In the genomic region with DNA sequence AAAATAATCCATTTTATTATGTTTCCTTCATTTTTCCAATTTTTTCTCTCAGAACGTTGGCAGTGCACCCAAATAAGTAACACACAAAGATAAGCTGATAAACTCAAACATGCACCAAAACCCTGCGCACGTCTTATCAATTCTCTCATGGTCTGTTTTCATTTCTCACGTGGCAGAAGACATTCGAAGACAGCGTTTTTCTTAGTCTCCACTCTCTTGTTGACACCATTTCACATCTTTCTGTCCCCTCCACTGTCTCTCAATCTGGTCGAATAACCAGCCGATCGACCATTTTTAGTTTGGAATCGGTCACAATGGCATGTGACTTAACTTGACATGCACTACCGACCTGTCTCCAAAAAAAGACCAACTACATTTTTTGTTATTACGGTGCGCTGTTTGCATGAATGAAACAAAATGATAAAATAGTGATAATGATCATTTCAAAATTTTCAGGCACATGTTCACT, we compare ENCODE assay signal across 5 worm cellular contexts.
TF ChIP-seq lines count a peak whose summit lies in the region.

A gene (plus strand): TSS at position 51 of the 469 bp plus-strand sequence.

TF ChIP-seq in whole organism, L1 larva, 84 proteins besides CTCF, POLR2A, EP300 and RAD21 (continued from another document and continues in another):
- no peak for TF ChIP-seq sox-4 (tag; optimal IDR thresholded peaks at IDR 0.05; lab: Kevin White, UChicago)
- no peak for TF ChIP-seq xbp-1 (tag; optimal IDR thresholded peaks at IDR 0.05; lab: Kevin White, UChicago)
- TF ChIP-seq lin-35 (GFP tag; optimal IDR thresholded peaks at IDR 0.05; lab: Kevin White, UChicago) = peak in 1 of 2 experiments; percentile 79
- peak; percentile 34 for TF ChIP-seq nhr-19 (GFP tag; conservative IDR thresholded peaks at IDR 0.05; lab: Robert Waterston, UW)
- no peak for TF ChIP-seq lin-13 (GFP tag; optimal IDR thresholded peaks at IDR 0.05; lab: Kevin White, UChicago)
- no peak for TF ChIP-seq pqm-1 (tag; optimal IDR thresholded peaks at IDR 0.05; lab: Kevin White, UChicago)
- peak in 4 of 6 experiments; percentile 15 to 87 (median 42) for TF ChIP-seq elt-3 (tag; optimal IDR thresholded peaks at IDR 0.05; lab: Kevin White, UChicago)
- no peak for TF ChIP-seq lir-3 (tag; optimal IDR thresholded peaks at IDR 0.05; lab: Kevin White, UChicago; ENCODE audit: poor library complexity)
- TF ChIP-seq F16B12.6 (tag; optimal IDR thresholded peaks at IDR 0.05; lab: Kevin White, UChicago) = no peak
- peak in 1 of 2 experiments; percentile 88 for TF ChIP-seq mdl-1 (tag; optimal IDR thresholded peaks at IDR 0.05; lab: Kevin White, UChicago)
- no peak for TF ChIP-seq fos-1 (tag; optimal IDR thresholded peaks at IDR 0.05; lab: Kevin White, UChicago)
- TF ChIP-seq nhr-76 (tag; optimal IDR thresholded peaks at IDR 0.05; lab: Kevin White, UChicago) = no peak
- TF ChIP-seq blmp-1 (tag; optimal IDR thresholded peaks at IDR 0.05; lab: Kevin White, UChicago) = peak; percentile 77
- TF ChIP-seq lin-15B (tag; optimal IDR thresholded peaks at IDR 0.05; lab: Kevin White, UChicago) = no peak
- TF ChIP-seq ama-1 (optimal IDR thresholded peaks at IDR 0.05; lab: Kevin White, UChicago) = no peak
- TF ChIP-seq ceh-63 (GFP tag; optimal IDR thresholded peaks at IDR 0.05; lab: Kevin White, UChicago) = no peak
- peak; percentile 29 for TF ChIP-seq mep-1 (tag; optimal IDR thresholded peaks at IDR 0.05; lab: Kevin White, UChicago)
- no peak for TF ChIP-seq efl-1 (optimal IDR thresholded peaks at IDR 0.05; lab: Kevin White, UChicago)
- peak in 1 of 2 experiments; percentile 91 for TF ChIP-seq efl-1 (GFP tag; optimal IDR thresholded peaks at IDR 0.05 in 1 of 2; lab: Kevin White, UChicago)
- TF ChIP-seq irx-1 (tag; optimal IDR thresholded peaks at IDR 0.05; lab: Kevin White, UChicago) = no peak
- TF ChIP-seq elt-2 (tag; optimal IDR thresholded peaks at IDR 0.05; lab: Kevin White, UChicago) = peak; percentile 81
- TF ChIP-seq nhr-84 (tag; optimal IDR thresholded peaks at IDR 0.05; lab: Kevin White, UChicago) = no peak
- peak; percentile 70 for TF ChIP-seq lin-14 (GFP tag; optimal IDR thresholded peaks at IDR 0.05; lab: Kevin White, UChicago)
- 0 out of 2 replicates have a peak, but pooled peaks have one; percentile 36 for TF ChIP-seq grh-1 (GFP tag; IDR thresholded peaks at IDR 0.05; lab: Robert Waterston, UW)
- no peak for TF ChIP-seq snpc-4 (tag; optimal IDR thresholded peaks at IDR 0.05; lab: Kevin White, UChicago)

TF ChIP-seq in whole organism, L2 larva, 48 proteins besides CTCF, POLR2A, EP300 and RAD21 (continued from another document and continues in another):
- TF ChIP-seq sma-3 (GFP tag; optimal IDR thresholded peaks at IDR 0.05; lab: Kevin White, UChicago) (peak; percentile 46), lin-13 (GFP tag; optimal IDR thresholded peaks at IDR 0.05; lab: Kevin White, UChicago) (no peak), ztf-11 (tag; optimal IDR thresholded peaks at IDR 0.05; lab: Kevin White, UChicago) (no peak), nhr-25 (tag; optimal IDR thresholded peaks at IDR 0.05; lab: Kevin White, UChicago) (peak; percentile 74), unc-39 (tag; optimal IDR thresholded peaks at IDR 0.05; lab: Kevin White, UChicago) (no peak), lin-39 (tag; optimal IDR thresholded peaks at IDR 0.05; lab: Kevin White, UChicago) (no peak), nhr-23 (tag; optimal IDR thresholded peaks at IDR 0.05; lab: Kevin White, UChicago) (no peak), crh-2 (tag; optimal IDR thresholded peaks at IDR 0.05; lab: Kevin White, UChicago) (peak; percentile 69), elt-3 (tag; optimal IDR thresholded peaks at IDR 0.05; lab: Kevin White, UChicago) (no peak), sem-4 (tag; optimal IDR thresholded peaks at IDR 0.05; lab: Kevin White, UChicago) (no peak), mbf-1 (tag; optimal IDR thresholded peaks at IDR 0.05; lab: Kevin White, UChicago) (no peak), blmp-1 (tag; optimal IDR thresholded peaks at IDR 0.05; lab: Kevin White, UChicago; ENCODE audit: insufficient read depth) (peak; percentile 51), alr-1 (tag; optimal IDR thresholded peaks at IDR 0.05; lab: Kevin White, UChicago) (no peak), sma-9 (GFP tag; optimal IDR thresholded peaks at IDR 0.05; lab: Kevin White, UChicago) (peak; percentile 78), sma-9 (tag; optimal IDR thresholded peaks at IDR 0.05; lab: Kevin White, UChicago) (no peak), ama-1 (optimal IDR thresholded peaks at IDR 0.05; lab: Kevin White, UChicago) (no peak), unc-62 (GFP tag; optimal IDR thresholded peaks at IDR 0.05; lab: Kevin White, UChicago) (no peak), ceh-82 (tag; optimal IDR thresholded peaks at IDR 0.05; lab: Kevin White, UChicago) (no peak), unc-55 (GFP tag; optimal IDR thresholded peaks at IDR 0.05; lab: Kevin White, UChicago) (no peak), nhr-12 (tag; optimal IDR thresholded peaks at IDR 0.05; lab: Kevin White, UChicago) (no peak), ZK546.5 (tag; optimal IDR thresholded peaks at IDR 0.05; lab: Kevin White, UChicago) (no peak), nhr-77 (tag; optimal IDR thresholded peaks at IDR 0.05; lab: Kevin White, UChicago) (no peak), nhr-10 (tag; optimal IDR thresholded peaks at IDR 0.05; lab: Kevin White, UChicago) (no peak), peb-1 (tag; optimal IDR thresholded peaks at IDR 0.05; lab: Kevin White, UChicago) (no peak), nhr-6 (tag; optimal IDR thresholded peaks at IDR 0.05; lab: Kevin White, UChicago) (peak; percentile 47), zag-1 (tag; optimal IDR thresholded peaks at IDR 0.05; lab: Kevin White, UChicago) (no peak), C34F6.9 (tag; optimal IDR thresholded peaks at IDR 0.05; lab: Kevin White, UChicago) (no peak)

TF ChIP-seq in whole organism, L3 larva, 47 proteins besides CTCF, POLR2A, EP300 and RAD21 (continued from another document and continues in another):
- TF ChIP-seq lsy-12 (tag; optimal IDR thresholded peaks at IDR 0.05; lab: Kevin White, UChicago) = peak; percentile 7
- no peak for TF ChIP-seq aly-2 (tag; optimal IDR thresholded peaks at IDR 0.05; lab: Kevin White, UChicago)
- no peak for TF ChIP-seq ama-1 (optimal IDR thresholded peaks at IDR 0.05; lab: Kevin White, UChicago)
- TF ChIP-seq fkh-2 (tag; optimal IDR thresholded peaks at IDR 0.05; lab: Kevin White, UChicago) = no peak
- no peak for TF ChIP-seq lin-15B (tag; optimal IDR thresholded peaks at IDR 0.05; lab: Kevin White, UChicago)
- no peak for TF ChIP-seq fos-1 (tag; optimal IDR thresholded peaks at IDR 0.05; lab: Kevin White, UChicago)
- TF ChIP-seq eor-1 (tag; optimal IDR thresholded peaks at IDR 0.05; lab: Kevin White, UChicago) = no peak
- TF ChIP-seq pha-4 (tag; optimal IDR thresholded peaks at IDR 0.05; lab: Kevin White, UChicago) = peak; percentile 31
- TF ChIP-seq fkh-10 (GFP tag; optimal IDR thresholded peaks at IDR 0.05; lab: Kevin White, UChicago) = no peak
- no peak for TF ChIP-seq nhr-237 (tag; optimal IDR thresholded peaks at IDR 0.05; lab: Kevin White, UChicago)
- no peak for TF ChIP-seq elt-1 (tag; optimal IDR thresholded peaks at IDR 0.05; lab: Kevin White, UChicago)
- peak; percentile 46 for TF ChIP-seq mdl-1 (tag; optimal IDR thresholded peaks at IDR 0.05; lab: Kevin White, UChicago)
- no peak for TF ChIP-seq tbx-2 (tag; optimal IDR thresholded peaks at IDR 0.05; lab: Kevin White, UChicago)
- TF ChIP-seq ceh-82 (tag; optimal IDR thresholded peaks at IDR 0.05; lab: Kevin White, UChicago) = no peak
- TF ChIP-seq ceh-28 (tag; optimal IDR thresholded peaks at IDR 0.05; lab: Kevin White, UChicago) = peak; percentile 18
- TF ChIP-seq nhr-76 (tag; optimal IDR thresholded peaks at IDR 0.05; lab: Kevin White, UChicago) = no peak
- no peak for TF ChIP-seq sea-2 (GFP tag; optimal IDR thresholded peaks at IDR 0.05; lab: Kevin White, UChicago)
- no peak for TF ChIP-seq snpc-4 (tag; optimal IDR thresholded peaks at IDR 0.05; lab: Kevin White, UChicago)
- TF ChIP-seq ceh-9 (tag; optimal IDR thresholded peaks at IDR 0.05; lab: Kevin White, UChicago) = no peak
- TF ChIP-seq ceh-16 (tag; optimal IDR thresholded peaks at IDR 0.05; lab: Kevin White, UChicago) = no peak
- peak; percentile 52 for TF ChIP-seq nhr-25 (tag; optimal IDR thresholded peaks at IDR 0.05; lab: Kevin White, UChicago)
- TF ChIP-seq unc-39 (tag; optimal IDR thresholded peaks at IDR 0.05; lab: Kevin White, UChicago) = no peak
- no peak for TF ChIP-seq elt-3 (tag; optimal IDR thresholded peaks at IDR 0.05; lab: Kevin White, UChicago)
- peak; percentile 69 for TF ChIP-seq nhr-43 (tag; optimal IDR thresholded peaks at IDR 0.05; lab: Kevin White, UChicago; ENCODE audit: poor library complexity, severe bottlenecking)
- TF ChIP-seq nfya-1 (tag; optimal IDR thresholded peaks at IDR 0.05; lab: Kevin White, UChicago; ENCODE audit: insufficient read depth) = no peak
- no peak for TF ChIP-seq lin-39 (tag; optimal IDR thresholded peaks at IDR 0.05; lab: Kevin White, UChicago)
- no peak for TF ChIP-seq zag-1 (tag; optimal IDR thresholded peaks at IDR 0.05; lab: Kevin White, UChicago)
- no peak for TF ChIP-seq nhr-11 (tag; optimal IDR thresholded peaks at IDR 0.05; lab: Kevin White, UChicago)

TF ChIP-seq in whole organism, L4 larva, 104 proteins besides CTCF, POLR2A, EP300 and RAD21 (continued from another document):
- TF ChIP-seq mes-2 (tag; optimal IDR thresholded peaks at IDR 0.05; lab: Kevin White, UChicago; ENCODE audit: poor library complexity, severe bottlenecking) = peak; percentile 16
- TF ChIP-seq nhr-102 (tag; optimal IDR thresholded peaks at IDR 0.05; lab: Kevin White, UChicago) = peak; percentile 35
- TF ChIP-seq aha-1 (tag; lab: Kevin White, UChicago) = peak; percentile 97
- TF ChIP-seq tra-1 (GFP tag; IDR thresholded peaks at IDR 0.05; lab: Robert Waterston, UW) = 0 out of 2 replicates have a peak, but pooled peaks have one; percentile 39
- TF ChIP-seq Y105C5A.15 (GFP tag; IDR thresholded peaks at IDR 0.05; lab: Robert Waterston, UW) = no peak
- peak; percentile 41 for TF ChIP-seq nhr-10 (tag; optimal IDR thresholded peaks at IDR 0.05; lab: Kevin White, UChicago)
- no peak for TF ChIP-seq dpl-1 (GFP tag; optimal IDR thresholded peaks at IDR 0.05; lab: Kevin White, UChicago)
- no peak for TF ChIP-seq daf-12 (tag; optimal IDR thresholded peaks at IDR 0.05; lab: Kevin White, UChicago)
- TF ChIP-seq gei-8 (GFP tag; optimal IDR thresholded peaks at IDR 0.05; lab: Kevin White, UChicago) = peak; percentile 22
- no peak for TF ChIP-seq php-3 (GFP tag; IDR thresholded peaks at IDR 0.05; lab: Robert Waterston, UW)
- TF ChIP-seq hif-1 (tag; optimal IDR thresholded peaks at IDR 0.05; lab: Kevin White, UChicago) = peak in 1 of 2 experiments; percentile 36
- peak; percentile 76 for TF ChIP-seq nhr-77 (tag; optimal IDR thresholded peaks at IDR 0.05; lab: Kevin White, UChicago)
- peak; percentile 31 for TF ChIP-seq mep-1 (tag; optimal IDR thresholded peaks at IDR 0.05; lab: Kevin White, UChicago)
- TF ChIP-seq fos-1 (tag; optimal IDR thresholded peaks at IDR 0.05; lab: Kevin White, UChicago) = no peak
- TF ChIP-seq daf-8 (GFP tag; IDR thresholded peaks at IDR 0.05; lab: Robert Waterston, UW) = no peak
- no peak for TF ChIP-seq daf-16 (GFP tag; optimal IDR thresholded peaks at IDR 0.05; lab: Kevin White, UChicago)
- TF ChIP-seq daf-16 (tag; optimal IDR thresholded peaks at IDR 0.05; lab: Kevin White, UChicago) = peak; percentile 81
- TF ChIP-seq ceh-44 (GFP tag; IDR thresholded peaks at IDR 0.05; lab: Robert Waterston, UW) = no peak
- TF ChIP-seq ZK546.5 (tag; optimal IDR thresholded peaks at IDR 0.05; lab: Kevin White, UChicago) = no peak
- TF ChIP-seq nhr-28 (tag; optimal IDR thresholded peaks at IDR 0.05; lab: Kevin White, UChicago) = peak; percentile 88
- TF ChIP-seq nhr-48 (tag; optimal IDR thresholded peaks at IDR 0.05; lab: Kevin White, UChicago) = peak; percentile 83
- TF ChIP-seq dmd-6 (GFP tag; IDR thresholded peaks at IDR 0.05; lab: Robert Waterston, UW) = peak; percentile 82
- no peak for TF ChIP-seq ceh-20 (GFP tag; IDR thresholded peaks at IDR 0.05; lab: Robert Waterston, UW)
- peak; percentile 84 for TF ChIP-seq hlh-11 (tag; optimal IDR thresholded peaks at IDR 0.05; lab: Kevin White, UChicago)

TF ChIP-seq in whole organism, young adult, 124 proteins besides CTCF, POLR2A, EP300 and RAD21 (continued from another document):
- no peak for TF ChIP-seq D2030.7 (GFP tag; IDR thresholded peaks at IDR 0.05; lab: Robert Waterston, UW)
